Worm (Caenorhabditis elegans) whole organism, young adult: ENCODE results near the gene gpa-9.

Source experiments
- B0035.1 ChIP-seq: sonication (generic microtip); optimal IDR thresholded peaks from 2 replicates; lab custom pipeline; 2016; ENCODE audit warnings: missing genetic modification characterization, mild to moderate bottlenecking, missing compliant biosample characterization, missing genotype, missing genetic modification reagents
- B0261.1 ChIP-seq: sonication (generic microtip); optimal IDR thresholded peaks from 2 replicates; lab custom pipeline; 2016; ENCODE audit warnings: mild to moderate bottlenecking, missing genetic modification characterization, moderate library complexity, missing compliant biosample characterization
- F10E7.11 ChIP-seq: sonication (generic microtip); optimal IDR thresholded peaks from 2 replicates; lab custom pipeline; 2017; ENCODE audit warnings: mild to moderate bottlenecking, missing genetic modification characterization, moderate library complexity, missing compliant biosample characterization
- F39B2.1 ChIP-seq: fragments of 200-800 bp; sonication (Bioruptor generic); IDR thresholded peaks from 2 replicates; pipeline ENCODE4 v1.3.6; 2022; ENCODE audit warnings: missing genetic modification reagents, missing genetic modification characterization, missing compliant biosample characterization
- F55B11.4 ChIP-seq: sonication (generic microtip); optimal IDR thresholded peaks from 2 replicates; lab custom pipeline; 2016; ENCODE audit warnings: missing compliant biosample characterization, missing genetic modification characterization, borderline replicate concordance; ENCODE audit not compliant: insufficient read depth
- F57C9.4 ChIP-seq: sonication (generic microtip); optimal IDR thresholded peaks from 2 replicates; lab custom pipeline; 2017; ENCODE audit warnings: mild to moderate bottlenecking, missing genetic modification characterization, missing compliant biosample characterization
- K11D2.4 ChIP-seq: fragments of 200-800 bp; sonication (Bioruptor generic); IDR thresholded peaks from 2 replicates; pipeline ENCODE4 v1.3.6; 2022; ENCODE audit warnings: missing genetic modification reagents, missing genetic modification characterization, missing compliant biosample characterization
- Y56A3A.18 ChIP-seq: fragments of 200-800 bp; sonication (Bioruptor generic); IDR thresholded peaks from 2 replicates; pipeline ENCODE4 v1.3.6; 2022; ENCODE audit warnings: missing genetic modification reagents, missing genetic modification characterization, missing compliant biosample characterization
- attf-3 ChIP-seq: fragments of 200-800 bp; sonication (Bioruptor generic); conservative IDR thresholded peaks from 2 replicates; pipeline ENCODE4 v1.3.6; 2022; ENCODE audit warnings: missing genetic modification reagents, missing genetic modification characterization, missing compliant biosample characterization
- attf-5 ChIP-seq: fragments of 200-800 bp; sonication (Bioruptor generic); optimal IDR thresholded peaks from 2 replicates; lab custom pipeline; 2018; ENCODE audit warnings: mild to moderate bottlenecking, missing genetic modification characterization, missing compliant biosample characterization
- cebp-1 ChIP-seq, 2 experiments: fragments of 200-800 bp in 1 of 2; sonication (Bioruptor generic) in 1 of 2; sonication (generic microtip) in 1 of 2; IDR thresholded peaks in 1 of 2; optimal IDR thresholded peaks in 1 of 2; 2 replicates each; pipeline versions ENCODE4 v1.3.6 to Lab custom; 2017 to 2022; ENCODE audit warnings: missing compliant biosample characterization in 2 of 2, missing genetic modification characterization in 2 of 2, mild to moderate bottlenecking in 1 of 2, missing genetic modification reagents in 1 of 2, moderate library complexity in 1 of 2
- ceh-79 ChIP-seq: sonication (generic microtip); optimal IDR thresholded peaks from 2 replicates; lab custom pipeline; 2017; ENCODE audit warnings: mild to moderate bottlenecking, missing genetic modification characterization, missing compliant biosample characterization
- dpl-1 ChIP-seq: fragments of 150-350 bp; optimal IDR thresholded peaks from 2 replicates; lab custom pipeline; 2014; ENCODE audit warnings: missing biosample characterization, missing genetic modification reagents, missing genetic modification characterization
- ekl-4 ChIP-seq: fragments of 200-800 bp; sonication (Bioruptor generic); IDR thresholded peaks from 2 replicates; pipeline ENCODE4 v1.3.6; 2022; ENCODE audit warnings: missing genetic modification reagents, missing genetic modification characterization, missing compliant biosample characterization
- hmg-1.2 ChIP-seq: fragments of 200-800 bp; sonication (Bioruptor generic); IDR thresholded peaks from 2 replicates; pipeline ENCODE4 v1.3.6; 2022; ENCODE audit warnings: missing genetic modification reagents, missing genetic modification characterization, missing compliant biosample characterization
- hrde-1 ChIP-seq: sonication (generic microtip); optimal IDR thresholded peaks from 2 replicates; lab custom pipeline; 2016; ENCODE audit warnings: missing genetic modification characterization, mild to moderate bottlenecking, missing compliant biosample characterization, moderate library complexity, missing genotype, missing genetic modification reagents, borderline replicate concordance
- let-526 ChIP-seq: fragments of 200-800 bp; sonication (Bioruptor generic); IDR thresholded peaks from 2 replicates; pipeline ENCODE4 v1.3.6; 2022; ENCODE audit warnings: missing genetic modification reagents, missing genetic modification characterization, missing compliant biosample characterization
- let-607 ChIP-seq, 2 experiments: fragments of 200-800 bp in 1 of 2; sonication (Bioruptor generic) in 1 of 2; sonication (generic microtip) in 1 of 2; optimal IDR thresholded peaks; 2 replicates each; lab custom pipeline; 2016 to 2018; ENCODE audit warnings: mild to moderate bottlenecking in 2 of 2, missing compliant biosample characterization in 2 of 2, missing genetic modification characterization in 2 of 2, moderate library complexity in 2 of 2, missing genotype in 1 of 2
- lin-40 ChIP-seq: sonication (generic microtip); optimal IDR thresholded peaks from 2 replicates; lab custom pipeline; 2016; ENCODE audit warnings: missing genetic modification characterization, mild to moderate bottlenecking, missing compliant biosample characterization, missing genotype, missing genetic modification reagents
- lin-54 ChIP-seq: fragments of 200-800 bp; sonication (Bioruptor generic); optimal IDR thresholded peaks from 2 replicates; lab custom pipeline; 2018; ENCODE audit warnings: mild to moderate bottlenecking, missing genetic modification characterization, missing compliant biosample characterization
- lsl-1 ChIP-seq: fragments of 200-800 bp; sonication (Bioruptor generic); optimal IDR thresholded peaks from 2 replicates; lab custom pipeline; 2018; ENCODE audit warnings: mild to moderate bottlenecking, missing genetic modification characterization, moderate library complexity, missing compliant biosample characterization
- madf-3 ChIP-seq: fragments of 200-800 bp; sonication (Bioruptor generic); IDR thresholded peaks from 2 replicates; pipeline ENCODE4 v1.3.6; 2022; ENCODE audit warnings: missing genetic modification reagents, missing genetic modification characterization, missing compliant biosample characterization
- madf-6 ChIP-seq: fragments of 200-800 bp; sonication (Bioruptor generic); IDR thresholded peaks from 2 replicates; pipeline ENCODE4 v1.3.6; 2022; ENCODE audit warnings: missing genetic modification reagents, missing genetic modification characterization, missing compliant biosample characterization
- madf-8 ChIP-seq: fragments of 200-800 bp; sonication (Bioruptor generic); conservative IDR thresholded peaks from 2 replicates; pipeline ENCODE4 v1.3.6; 2022; ENCODE audit warnings: missing genetic modification reagents, missing genetic modification characterization, missing compliant biosample characterization
- mes-4 ChIP-seq: sonication (generic microtip); optimal IDR thresholded peaks from 2 replicates; lab custom pipeline; 2016; ENCODE audit warnings: missing genotype, missing genetic modification characterization, missing compliant biosample characterization
- mxl-1 ChIP-seq: sonication (generic microtip); optimal IDR thresholded peaks from 2 replicates; lab custom pipeline; 2016; ENCODE audit warnings: missing genetic modification characterization, missing compliant biosample characterization
- nfyb-1 ChIP-seq: fragments of 200-800 bp; sonication (Bioruptor generic); IDR thresholded peaks from 2 replicates; pipeline ENCODE4 v1.3.6; 2022; ENCODE audit warnings: missing genetic modification reagents, missing genetic modification characterization, missing compliant biosample characterization
- nhr-80 ChIP-seq: sonication (generic microtip); optimal IDR thresholded peaks from 2 replicates; lab custom pipeline; 2016; ENCODE audit warnings: missing genetic modification characterization, missing compliant biosample characterization
- nhr-90 ChIP-seq: sonication (generic microtip); optimal IDR thresholded peaks from 2 replicates; lab custom pipeline; 2016; ENCODE audit warnings: missing genotype, mild to moderate bottlenecking, missing genetic modification characterization, missing compliant biosample characterization
- repo-1 ChIP-seq: sonication (generic microtip); optimal IDR thresholded peaks from 2 replicates; lab custom pipeline; 2017; ENCODE audit warnings: mild to moderate bottlenecking, missing genetic modification characterization, missing compliant biosample characterization
- snpc-1.3 ChIP-seq: sonication (generic microtip); optimal IDR thresholded peaks from 2 replicates; lab custom pipeline; 2017; ENCODE audit warnings: missing genetic modification characterization, mild to moderate bottlenecking, missing compliant biosample characterization, antibody characterized with exemption, moderate library complexity, missing genotype, missing genetic modification reagents; ENCODE audit not compliant: insufficient read depth
- snpc-3.4 ChIP-seq: sonication (generic microtip); optimal IDR thresholded peaks from 2 replicates; lab custom pipeline; 2017; ENCODE audit warnings: missing genetic modification characterization, mild to moderate bottlenecking, missing compliant biosample characterization, antibody characterized with exemption, moderate library complexity, missing genotype, missing genetic modification reagents
- somi-1 ChIP-seq: fragments of 200-800 bp; sonication (Bioruptor generic); optimal IDR thresholded peaks from 2 replicates; lab custom pipeline; 2018; ENCODE audit warnings: mild to moderate bottlenecking, missing genetic modification characterization, missing compliant biosample characterization
- sptf-2 ChIP-seq: fragments of 200-800 bp; sonication (Bioruptor generic); optimal IDR thresholded peaks from 2 replicates; lab custom pipeline; 2018; ENCODE audit warnings: mild to moderate bottlenecking, missing genetic modification characterization, missing compliant biosample characterization
- tbx-9 ChIP-seq: sonication (generic microtip); optimal IDR thresholded peaks from 2 replicates; lab custom pipeline; 2016; ENCODE audit warnings: borderline replicate concordance, missing genetic modification characterization, inconsistent platforms, missing compliant biosample characterization
- unc-62 ChIP-seq: fragments of 150-350 bp; optimal IDR thresholded peaks from 2 replicates; lab custom pipeline; 2014; ENCODE audit warnings: missing biosample characterization, missing genetic modification reagents, missing genetic modification characterization
- zfh-2 ChIP-seq: fragments of 200-800 bp; sonication (Bioruptor generic); conservative IDR thresholded peaks from 2 replicates; pipeline ENCODE4 v1.3.6; 2022; ENCODE audit warnings: missing genetic modification reagents, missing genetic modification characterization, missing compliant biosample characterization
- zim-3 ChIP-seq: sonication (generic microtip); optimal IDR thresholded peaks from 2 replicates; lab custom pipeline; 2017; ENCODE audit warnings: mild to moderate bottlenecking, missing genetic modification characterization, moderate library complexity, missing compliant biosample characterization
- ztf-18 ChIP-seq: sonication (generic microtip); optimal IDR thresholded peaks from 2 replicates; lab custom pipeline; 2016; ENCODE audit warnings: missing genotype, mild to moderate bottlenecking, missing genetic modification characterization, missing compliant biosample characterization
- ztf-25 ChIP-seq: fragments of 200-800 bp; sonication (Bioruptor generic); IDR thresholded peaks from 2 replicates; pipeline ENCODE4 v1.3.6; 2022; ENCODE audit warnings: missing genetic modification reagents, missing genetic modification characterization, missing compliant biosample characterization
- ztf-26 ChIP-seq: sonication (generic microtip); optimal IDR thresholded peaks from 2 replicates; lab custom pipeline; 2017; ENCODE audit warnings: missing genetic modification characterization, missing compliant biosample characterization

The gpa-9 gene

ce11 chrV:12599510-12600242 lies 49.4 kb downstream of the gpa-9 start, which contains the start of gene C14C10.5:
C14C10.5 (plus strand) TSS chrV:12600192.
- TF ChIP-seq attf-3 (GFP tag; lab: Robert Waterston, UW) (no peak), mes-4 (no peak), ztf-26 (tag; lab: Kevin White, UChicago) (no peak), cebp-1 (GFP tag; IDR thresholded peaks at IDR 0.05; lab: Robert Waterston, UW) (no peak), cebp-1 (tag; optimal IDR thresholded peaks at IDR 0.05; lab: Kevin White, UChicago) (peak; percentile 42), ceh-79 (tag; lab: Kevin White, UChicago) (no peak), somi-1 (GFP tag; lab: Kevin White, UChicago) (no peak), nhr-80 (peak; percentile 63), tbx-9 (no peak), ztf-18 (peak; percentile 88), ztf-25 (GFP tag; lab: Robert Waterston, UW) (no peak), zim-3 (tag; lab: Kevin White, UChicago) (no peak), madf-8 (GFP tag; lab: Robert Waterston, UW) (no peak), lin-40 (tag; lab: Kevin White, UChicago) (peak; percentile 26), snpc-3.4 (tag; lab: Kevin White, UChicago) (no peak), repo-1 (no peak), F10E7.11 (no peak), attf-5 (GFP tag; lab: Kevin White, UChicago) (peak; percentile 73)
- TF ChIP-seq, all 124 proteins: peak for 5

- TF ChIP-seq hmg-1.2 (GFP tag; lab: Robert Waterston, UW), result peak; percentile 94
- no peak for TF ChIP-seq mxl-1
- no peak for TF ChIP-seq sptf-2 (GFP tag; lab: Kevin White, UChicago)
These were observed 50.0 kb downstream of the gpa-9 start, which contains the start of the genes C14C10.10 and ril-2 for ce11 chrV:12599110-12599509. C14C10.10 (minus strand) TSS chrV:12599128. ril-2 (minus strand) TSS chrV:12599157.

- TF ChIP-seq zim-3 (tag; lab: Kevin White, UChicago), result no peak
- TF ChIP-seq F39B2.1 (GFP tag; lab: Robert Waterston, UW), result no peak
- peak; percentile 52 for TF ChIP-seq mes-4
- peak; percentile 73 for TF ChIP-seq repo-1
- TF ChIP-seq attf-5 (GFP tag; lab: Kevin White, UChicago), result peak; percentile 25
- no peak for TF ChIP-seq tbx-9
- TF ChIP-seq mxl-1, result peak; percentile 50
- no peak for TF ChIP-seq madf-3
- peak; percentile 61 for TF ChIP-seq lin-54
- peak; percentile 61; the same call in 1 of the 2 replicates for TF ChIP-seq madf-6 (GFP tag; lab: Robert Waterston, UW)
- TF ChIP-seq snpc-3.4 (tag; lab: Kevin White, UChicago), result peak; percentile 53
- TF ChIP-seq let-526 (GFP tag; lab: Robert Waterston, UW), result no peak
- TF ChIP-seq K11D2.4 (GFP tag; lab: Robert Waterston, UW), result no peak
- TF ChIP-seq Y56A3A.18, result peak; percentile 80; the same call in 1 of the 2 replicates
- peak; percentile 55 for TF ChIP-seq hrde-1 (tag; lab: Kevin White, UChicago)
- 0 out of 2 replicates have a peak, but pooled peaks have one; percentile 43 for TF ChIP-seq ekl-4 (GFP tag; lab: Robert Waterston, UW)
- peak; percentile 53; the same call in 1 of the 2 replicates for TF ChIP-seq zfh-2 (GFP tag; lab: Robert Waterston, UW)
- TF ChIP-seq F57C9.4 (tag; lab: Kevin White, UChicago), result no peak
- 0 out of 2 replicates have a peak, but pooled peaks have one; percentile 15 for TF ChIP-seq ztf-25 (GFP tag; lab: Robert Waterston, UW)
- no peak for TF ChIP-seq dpl-1 (GFP tag; lab: Kevin White, UChicago)
- TF ChIP-seq nfyb-1 (GFP tag; lab: Robert Waterston, UW), result peak; percentile 75; the same call in 1 of the 2 replicates
- TF ChIP-seq F10E7.11, result peak; percentile 54
- TF ChIP-seq F55B11.4 (tag; lab: Kevin White, UChicago), result no peak
- peak; percentile 74 for TF ChIP-seq B0261.1
- TF ChIP-seq unc-62 (GFP tag; lab: Kevin White, UChicago), result no peak
- peak; percentile 55 for TF ChIP-seq snpc-1.3 (tag; lab: Kevin White, UChicago)
- TF ChIP-seq ceh-79 (tag; lab: Kevin White, UChicago), result no peak
- peak; percentile 27 for TF ChIP-seq lsl-1
- TF ChIP-seq let-607 (tag; optimal IDR thresholded peaks at IDR 0.05; lab: Kevin White, UChicago), result peak; percentile 6 to 48
- peak; percentile 68 for TF ChIP-seq B0035.1 (tag; lab: Kevin White, UChicago)
- TF ChIP-seq nhr-90 (tag; lab: Kevin White, UChicago), result peak; percentile 90
These were observed 52.3 kb downstream of the gpa-9 start for ce11 chrV:12596795-12597194.
